Worm (Caenorhabditis elegans): ENCODE data around the gene C33F10.11.

The C33F10.11 gene

ce11 chrII:4791272-4791671 lies 43.4 kb downstream of the C33F10.11 start, which contains the start of gene F26G1.1 (continued):
- 0 out of 2 replicates have a peak, but pooled peaks have one; percentile 28 for TF ChIP-seq rcor-1 (GFP tag; IDR thresholded peaks at IDR 0.05)
- TF ChIP-seq pha-4 (tag; optimal IDR thresholded peaks at IDR 0.05), result no peak
- peak; percentile 52 for TF ChIP-seq hrde-1 (tag; optimal IDR thresholded peaks at IDR 0.05; ENCODE audit: borderline replicate concordance)
- peak; percentile 54; the same call in 1 of the 2 replicates for TF ChIP-seq dox-1 (GFP tag; IDR thresholded peaks at IDR 0.05)
- peak; percentile 22 for TF ChIP-seq xnd-1 (tag; optimal IDR thresholded peaks at IDR 0.05)
- no peak for TF ChIP-seq ztf-6 (GFP tag; IDR thresholded peaks at IDR 0.05)
- TF ChIP-seq F23B12.7 (tag; optimal IDR thresholded peaks at IDR 0.05; ENCODE audit: insufficient read depth), result peak; percentile 2
- peak; percentile 55 for TF ChIP-seq F33H1.4 (GFP tag; IDR thresholded peaks at IDR 0.05)
- TF ChIP-seq ekl-4 (GFP tag; IDR thresholded peaks at IDR 0.05), result no peak
- peak; percentile 5 for TF ChIP-seq attf-5 (GFP tag; optimal IDR thresholded peaks at IDR 0.05)
- TF ChIP-seq mcd-1 (GFP tag; IDR thresholded peaks at IDR 0.05), result peak; percentile 70
- peak; percentile 78 for TF ChIP-seq attf-3 (GFP tag; conservative IDR thresholded peaks at IDR 0.05)
- TF ChIP-seq Y95B8A.8 (GFP tag; IDR thresholded peaks at IDR 0.05), result no peak
- peak; percentile 42 for TF ChIP-seq dpl-1 (GFP tag; optimal IDR thresholded peaks at IDR 0.05)

ce11 chrII:4790687-4791086 lies 44.0 kb downstream of the C33F10.11 start:
- TF ChIP-seq attf-3 (GFP tag; conservative IDR thresholded peaks at IDR 0.05), result peak; percentile 85
- TF ChIP-seq madf-3 (GFP tag; IDR thresholded peaks at IDR 0.05), result no peak
- TF ChIP-seq hsf-1 (GFP tag; IDR thresholded peaks at IDR 0.05), result no peak
- no peak for TF ChIP-seq lin-35 (GFP tag; optimal IDR thresholded peaks at IDR 0.05)
- TF ChIP-seq dpl-1 (GFP tag; optimal IDR thresholded peaks at IDR 0.05), result no peak
- no peak for TF ChIP-seq hlh-26 (GFP tag; conservative IDR thresholded peaks at IDR 0.05)
- TF ChIP-seq Y53G8AR.9 (GFP tag; conservative IDR thresholded peaks at IDR 0.05), result no peak

ce11 chrII:4789835-4790343 lies 44.8 kb downstream of the C33F10.11 start, which contains the start of gene F26G1.15:
Gene F26G1.15 (plus strand): TSS chrII:4790293.
- TF ChIP-seq xnd-1 (tag; optimal IDR thresholded peaks at IDR 0.05) (no peak), ceh-40 (GFP tag; IDR thresholded peaks at IDR 0.05) (no peak), dox-1 (GFP tag; IDR thresholded peaks at IDR 0.05) (no peak), lin-54 (GFP tag; optimal IDR thresholded peaks at IDR 0.05) (no peak), F10E7.11 (tag; optimal IDR thresholded peaks at IDR 0.05) (no peak), ceh-58 (GFP tag; IDR thresholded peaks at IDR 0.05) (no peak), hlh-26 (GFP tag; conservative IDR thresholded peaks at IDR 0.05) (no peak), bed-1 (GFP tag; IDR thresholded peaks at IDR 0.05) (no peak), hsf-1 (GFP tag; IDR thresholded peaks at IDR 0.05) (no peak), B0019.2 (GFP tag; conservative IDR thresholded peaks at IDR 0.05) (no peak), madf-10 (tag; optimal IDR thresholded peaks at IDR 0.05) (no peak), ets-4 (GFP tag; optimal IDR thresholded peaks at IDR 0.05) (no peak), ztf-28 (GFP tag; IDR thresholded peaks at IDR 0.05) (no peak), nfya-1 (tag; optimal IDR thresholded peaks at IDR 0.05; ENCODE audit: borderline replicate concordance, insufficient read depth) (no peak), rpc-1 (optimal IDR thresholded peaks at IDR 0.05) (no peak), rpc-1 (tag; optimal IDR thresholded peaks at IDR 0.05) (no peak)

ce11 chrII:4786181-4786580 lies 48.5 kb downstream of the C33F10.11 start, which contains the start of gene msp-3:
Gene msp-3 (minus strand): TSS chrII:4786281.
- no peak for TF ChIP-seq F49E8.2 (tag; optimal IDR thresholded peaks at IDR 0.05; ENCODE audit: insufficient read depth)
